Worm (Caenorhabditis elegans) whole organism, L2 larva: ENCODE results near the gene fshr-1.

Source experiments
- zag-1 ChIP-seq: fragments of 150-350 bp; optimal IDR thresholded peaks from 2 replicates; lab custom pipeline; 2014; ENCODE audit warnings: missing biosample characterization, missing genetic modification characterization
- ztf-11 ChIP-seq: sonication (generic microtip); optimal IDR thresholded peaks from 2 replicates; lab custom pipeline; 2017; ENCODE audit warnings: missing biosample characterization, missing genetic modification characterization
- ztf-4 ChIP-seq: fragments of 150-350 bp; optimal IDR thresholded peaks from 2 replicates; lab custom pipeline; 2014; ENCODE audit warnings: missing biosample characterization, missing genetic modification characterization

DNA sequence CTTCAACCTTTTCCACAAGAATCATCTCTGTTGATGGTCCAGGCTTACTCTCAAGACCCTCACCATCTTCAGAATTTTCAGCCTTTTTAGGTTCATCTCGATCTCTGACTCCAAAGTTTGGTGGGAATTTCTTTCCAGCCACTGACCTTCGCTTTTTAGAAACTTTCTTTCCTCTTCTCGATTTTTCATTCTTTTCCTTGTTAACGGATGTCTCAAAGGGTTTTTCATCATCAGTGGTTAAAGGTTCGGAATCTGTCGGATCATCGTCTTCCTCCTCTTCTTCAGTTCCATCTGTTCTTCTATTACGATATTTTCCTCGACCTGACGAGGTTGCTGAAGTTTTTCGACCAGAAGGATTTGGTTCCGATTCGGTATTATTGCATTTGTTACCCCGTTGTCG is 41.1 kb upstream of the fshr-1 start:
- no peak for TF ChIP-seq ztf-4
- TF ChIP-seq ztf-11 (tag; lab: Kevin White, UChicago) = no peak
- TF ChIP-seq zag-1 (tag; lab: Kevin White, UChicago) = no peak
